Worm (Caenorhabditis elegans): Measurements from ENCODE around the gene ssp-33.
A peak's percentile ranks its signal among the peaks of the same experiment; 100 is the strongest.

Gene ssp-33

DNA sequence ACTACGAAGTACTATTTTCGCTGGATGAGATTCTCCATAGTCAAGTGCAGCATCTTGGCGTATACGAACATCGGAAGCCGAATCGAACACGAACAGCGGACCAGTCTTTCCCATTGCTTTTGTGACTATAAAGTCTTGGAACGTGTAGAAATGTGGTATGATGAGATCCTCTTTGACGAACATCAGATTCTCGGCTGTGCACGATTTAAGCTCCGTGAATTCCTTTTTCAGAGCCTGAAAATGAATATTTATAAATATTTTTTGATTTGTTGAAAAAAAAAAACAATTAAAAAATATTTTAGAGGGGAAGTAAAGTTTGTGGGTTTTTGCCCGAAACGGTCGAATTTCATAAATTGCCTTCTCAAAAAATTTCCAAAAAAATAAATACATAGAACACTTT, 27.3 kb upstream of the ssp-33 start:
- TF ChIP-seq pes-1 (GFP tag; IDR thresholded peaks at IDR 0.05) (no peak), ceh-36 (tag; optimal IDR thresholded peaks at IDR 0.05) (no peak), tbx-11 (GFP tag; IDR thresholded peaks at IDR 0.05) (no peak)

ce11 chrV:14684359-14685312, 26.5 kb upstream of the ssp-33 start, which contains the start of gene hsp-90:
hsp-90 (plus strand) TSS chrV:14684918.
- TF ChIP-seq hmg-4 (GFP tag; optimal IDR thresholded peaks at IDR 0.05): no peak
- TF ChIP-seq B0310.2 (tag; optimal IDR thresholded peaks at IDR 0.05): no peak
- no peak for TF ChIP-seq ets-7 (tag; optimal IDR thresholded peaks at IDR 0.05)
- TF ChIP-seq hnd-1 (tag; optimal IDR thresholded peaks at IDR 0.05): no peak
- TF ChIP-seq sea-1 (GFP tag; conservative IDR thresholded peaks at IDR 0.05): no peak

DNA sequence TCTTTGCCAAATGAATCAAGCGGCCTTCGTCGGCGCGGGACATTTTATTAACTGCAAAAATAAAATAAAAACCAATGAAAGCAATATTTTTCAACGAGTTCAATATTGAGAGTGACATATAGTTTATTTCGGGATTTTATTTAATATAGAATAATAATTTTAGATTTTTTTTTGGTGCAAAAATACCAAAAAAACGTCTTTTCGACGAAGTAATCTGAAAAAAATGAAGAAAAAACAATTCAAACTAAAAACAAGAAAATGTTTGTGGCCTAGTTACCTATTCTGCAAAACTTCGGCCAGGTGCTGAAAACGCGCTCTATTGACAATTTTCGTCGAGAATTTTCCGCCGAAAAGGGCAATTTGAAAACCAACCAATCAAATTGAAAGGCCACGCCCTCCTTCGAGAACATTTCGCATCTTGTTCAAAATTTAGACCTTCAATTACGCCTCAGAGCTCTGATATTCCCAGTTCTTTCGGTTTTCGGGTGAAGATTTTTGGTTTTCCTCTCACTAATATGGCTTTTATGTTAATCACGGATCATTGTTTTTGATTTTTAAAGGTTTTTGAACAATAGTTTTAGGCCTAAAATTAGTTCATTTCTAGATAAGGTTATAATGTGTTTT, 25.6 kb upstream of the ssp-33 start, which contains the start of gene C47E8.4:
TSS of gene C47E8.4 (minus strand) at position 51 of the 624 bp plus-strand sequence.
- peak; percentile 66 for TF ChIP-seq ama-1 (optimal IDR thresholded peaks at IDR 0.05)
- TF ChIP-seq ets-7 (tag; optimal IDR thresholded peaks at IDR 0.05): no peak
- TF ChIP-seq tbx-37 (GFP tag; conservative IDR thresholded peaks at IDR 0.05): peak; percentile 75
- TF ChIP-seq tbx-11 (GFP tag; IDR thresholded peaks at IDR 0.05): no peak
- peak; percentile 57 for TF ChIP-seq tra-4 (tag; optimal IDR thresholded peaks at IDR 0.05)
- peak; percentile 36 for TF ChIP-seq hmg-4 (GFP tag; optimal IDR thresholded peaks at IDR 0.05)
- TF ChIP-seq hnd-1 (tag; optimal IDR thresholded peaks at IDR 0.05): no peak
- TF ChIP-seq aly-1 (tag; optimal IDR thresholded peaks at IDR 0.05): no peak
- TF ChIP-seq F13C5.2 (tag; optimal IDR thresholded peaks at IDR 0.05): no peak
- TF ChIP-seq hmbx-1 (tag; optimal IDR thresholded peaks at IDR 0.05): no peak
- TF ChIP-seq flt-1 (GFP tag; IDR thresholded peaks at IDR 0.05): peak; percentile 34; the same call in 1 of the 2 replicates
- no peak for TF ChIP-seq ceh-13 (GFP tag; optimal IDR thresholded peaks at IDR 0.05)
- no peak for TF ChIP-seq scrt-1 (GFP tag; IDR thresholded peaks at IDR 0.05)
- TF ChIP-seq pes-1 (GFP tag; IDR thresholded peaks at IDR 0.05): peak; percentile 54; the same call in 1 of the 2 replicates

DNA sequence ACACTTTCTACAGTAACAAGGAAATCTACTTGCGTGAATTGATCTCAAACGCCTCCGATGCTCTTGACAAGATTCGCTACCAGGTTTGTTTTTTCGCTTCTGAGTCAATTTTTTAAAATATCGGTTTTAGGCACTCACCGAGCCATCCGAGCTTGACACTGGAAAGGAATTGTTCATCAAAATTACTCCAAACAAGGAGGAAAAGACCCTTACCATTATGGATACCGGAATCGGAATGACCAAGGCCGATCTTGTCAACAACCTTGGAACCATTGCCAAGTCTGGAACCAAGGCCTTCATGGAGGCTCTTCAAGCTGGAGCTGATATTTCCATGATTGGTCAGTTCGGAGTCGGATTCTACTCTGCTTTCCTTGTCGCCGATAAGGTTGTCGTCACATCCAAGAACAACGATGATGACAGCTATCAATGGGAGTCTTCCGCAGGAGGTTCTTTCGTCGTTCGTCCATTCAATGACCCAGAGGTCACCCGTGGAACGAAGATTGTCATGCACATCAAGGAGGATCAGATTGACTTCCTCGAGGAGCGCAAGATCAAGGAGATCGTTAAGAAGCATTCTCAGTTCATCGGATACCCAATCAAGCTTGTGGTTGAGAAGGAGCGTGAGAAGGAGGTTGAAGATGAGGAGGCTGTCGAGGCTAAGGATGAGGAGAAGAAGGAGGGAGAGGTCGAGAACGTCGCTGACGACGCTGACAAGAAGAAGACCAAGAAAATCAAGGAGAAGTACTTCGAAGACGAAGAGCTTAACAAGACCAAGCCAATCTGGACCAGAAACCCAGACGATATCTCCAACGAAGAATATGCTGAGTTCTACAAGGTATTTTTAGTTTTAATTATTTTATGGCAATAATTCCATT, 24.7 kb upstream of the ssp-33 start:
- TF ChIP-seq tbx-11 (GFP tag; IDR thresholded peaks at IDR 0.05) (no peak), hnd-1 (tag; optimal IDR thresholded peaks at IDR 0.05) (no peak), F13C5.2 (tag; optimal IDR thresholded peaks at IDR 0.05) (no peak), scrt-1 (GFP tag; IDR thresholded peaks at IDR 0.05) (0 out of 2 replicates have a peak, but pooled peaks have one; percentile 39), aly-1 (tag; optimal IDR thresholded peaks at IDR 0.05) (no peak), B0310.2 (tag; optimal IDR thresholded peaks at IDR 0.05) (no peak), tbx-37 (GFP tag; conservative IDR thresholded peaks at IDR 0.05) (no peak), tra-4 (tag; optimal IDR thresholded peaks at IDR 0.05) (no peak)

DNA sequence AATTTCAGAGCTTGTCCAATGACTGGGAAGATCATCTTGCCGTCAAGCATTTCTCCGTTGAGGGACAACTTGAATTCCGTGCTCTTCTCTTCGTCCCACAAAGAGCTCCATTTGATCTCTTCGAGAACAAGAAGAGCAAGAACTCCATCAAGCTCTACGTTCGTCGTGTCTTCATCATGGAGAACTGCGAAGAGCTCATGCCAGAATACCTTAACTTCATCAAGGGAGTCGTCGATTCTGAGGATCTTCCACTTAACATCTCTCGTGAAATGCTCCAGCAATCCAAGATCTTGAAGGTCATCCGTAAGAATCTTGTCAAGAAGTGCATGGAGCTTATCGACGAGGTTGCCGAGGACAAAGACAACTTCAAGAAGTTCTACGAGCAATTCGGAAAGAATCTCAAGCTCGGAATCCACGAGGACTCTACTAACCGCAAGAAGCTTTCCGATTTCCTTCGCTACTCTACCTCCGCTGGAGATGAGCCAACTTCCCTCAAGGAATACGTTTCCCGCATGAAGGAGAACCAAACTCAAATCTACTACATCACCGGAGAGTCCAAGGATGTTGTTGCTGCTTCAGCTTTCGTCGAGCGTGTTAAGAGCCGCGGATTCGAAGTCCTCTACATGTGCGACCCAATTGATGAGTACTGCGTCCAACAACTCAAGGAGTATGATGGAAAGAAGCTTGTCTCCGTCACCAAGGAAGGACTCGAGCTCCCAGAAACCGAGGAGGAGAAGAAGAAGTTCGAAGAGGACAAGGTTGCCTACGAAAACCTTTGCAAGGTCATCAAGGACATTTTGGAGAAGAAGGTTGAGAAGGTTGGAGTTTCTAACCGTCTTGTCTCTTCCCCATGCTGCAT, 23.8 kb upstream of the ssp-33 start:
- TF ChIP-seq scrt-1 (GFP tag; IDR thresholded peaks at IDR 0.05) (0 out of 2 replicates have a peak, but pooled peaks have one; percentile 41), flt-1 (GFP tag; IDR thresholded peaks at IDR 0.05) (peak; percentile 26; the same call in 1 of the 2 replicates), tra-4 (tag; optimal IDR thresholded peaks at IDR 0.05) (no peak), tbx-37 (GFP tag; conservative IDR thresholded peaks at IDR 0.05) (no peak), ama-1 (optimal IDR thresholded peaks at IDR 0.05) (no peak)

DNA sequence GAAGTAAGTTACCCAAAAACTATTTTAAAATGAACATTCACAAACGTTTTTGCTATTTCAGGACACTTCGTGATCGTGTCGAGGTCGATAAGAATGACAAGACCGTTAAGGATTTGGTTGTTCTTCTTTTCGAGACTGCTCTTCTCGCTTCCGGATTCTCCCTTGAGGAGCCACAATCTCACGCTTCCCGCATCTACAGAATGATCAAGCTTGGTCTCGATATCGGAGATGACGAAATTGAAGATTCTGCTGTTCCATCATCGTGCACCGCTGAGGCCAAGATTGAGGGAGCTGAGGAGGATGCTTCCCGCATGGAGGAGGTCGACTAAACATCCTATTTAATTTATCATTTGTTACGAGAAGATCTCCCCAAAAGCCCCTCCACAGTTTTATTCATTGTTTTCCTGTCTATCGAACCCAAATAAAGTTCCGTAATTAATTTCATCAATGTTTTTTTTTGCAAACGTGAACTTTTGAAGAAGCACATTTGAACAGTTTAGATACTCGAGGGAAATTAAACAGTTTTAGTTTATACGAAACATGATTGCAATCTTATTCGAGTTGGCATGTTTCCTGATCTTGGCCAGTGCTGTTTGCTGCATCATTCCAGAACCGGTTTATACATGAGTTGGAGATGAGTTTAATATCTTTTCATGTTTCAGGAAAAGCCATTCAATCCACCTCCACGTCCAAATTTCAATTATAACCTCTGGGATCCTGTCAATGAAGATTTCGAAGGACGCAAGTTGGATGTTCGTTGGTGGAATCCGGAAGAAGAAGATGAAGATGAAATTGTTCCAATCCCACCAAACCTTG, 22.9 kb upstream of the ssp-33 start, which contains the start of gene C47E8.11:
TSS of gene C47E8.11 (plus strand) at position 520 of the 816 bp plus-strand sequence.
- TF ChIP-seq ets-7 (tag; optimal IDR thresholded peaks at IDR 0.05) (peak; percentile 30), ceh-36 (tag; optimal IDR thresholded peaks at IDR 0.05) (no peak), ama-1 (optimal IDR thresholded peaks at IDR 0.05) (peak; percentile 58), hmbx-1 (tag; optimal IDR thresholded peaks at IDR 0.05) (no peak)

All from whole organism, early embryonic.